Worm (Caenorhabditis elegans) whole organism, L3 larva: ENCODE results near the gene tbg-1.

Source experiments
- ZK546.5 ChIP-seq: sonication (generic microtip); optimal IDR thresholded peaks from 2 replicates; lab custom pipeline; 2017; ENCODE audit warnings: missing biosample characterization, missing genetic modification characterization
- ama-1 ChIP-seq: fragments of 150-350 bp; optimal IDR thresholded peaks from 2 replicates; lab custom pipeline; 2018
- ceh-82 ChIP-seq: fragments of 150-350 bp; optimal IDR thresholded peaks from 2 replicates; lab custom pipeline; 2014; ENCODE audit warnings: missing biosample characterization, missing genetic modification characterization
- egl-27 ChIP-seq: sonication (generic microtip); optimal IDR thresholded peaks from 4 replicates; lab custom pipeline; 2017; ENCODE audit warnings: missing biosample characterization, missing genetic modification reagents, missing genetic modification characterization
- lin-15B ChIP-seq: fragments of 150-350 bp; optimal IDR thresholded peaks from 2 replicates; lab custom pipeline; 2014; ENCODE audit warnings: missing biosample characterization, missing genetic modification characterization
- mml-1 ChIP-seq: fragments of 150-350 bp; sonication (generic microtip); optimal IDR thresholded peaks from 3 replicates; lab custom pipeline; 2014; ENCODE audit warnings: missing biosample characterization, missing genetic modification characterization
- nhr-12 ChIP-seq: fragments of 150-350 bp; optimal IDR thresholded peaks from 2 replicates; lab custom pipeline; 2014; ENCODE audit warnings: missing biosample characterization, missing genetic modification characterization
- pha-4 ChIP-seq: fragments of 150-350 bp; optimal IDR thresholded peaks from 2 replicates; lab custom pipeline; 2014; ENCODE audit warnings: missing biosample characterization, missing genetic modification reagents, missing genetic modification characterization
- pqm-1 ChIP-seq: fragments of 150-350 bp; optimal IDR thresholded peaks from 2 replicates; lab custom pipeline; 2017; ENCODE audit warnings: missing biosample characterization, missing genetic modification characterization, inconsistent platforms
- sea-2 ChIP-seq: fragments of 150-350 bp; sonication (generic microtip); optimal IDR thresholded peaks from 4 replicates; lab custom pipeline; 2014; ENCODE audit warnings: missing biosample characterization, missing genetic modification reagents, missing genetic modification characterization
- snpc-4 ChIP-seq: fragments of 150-350 bp; optimal IDR thresholded peaks from 2 replicates; lab custom pipeline; 2014; ENCODE audit warnings: missing biosample characterization, missing genetic modification characterization
- unc-62 ChIP-seq: fragments of 150-350 bp; sonication (generic microtip); optimal IDR thresholded peaks from 4 replicates; lab custom pipeline; 2014; ENCODE audit warnings: missing biosample characterization, missing genetic modification reagents, missing genetic modification characterization
- zag-1 ChIP-seq: fragments of 150-350 bp; optimal IDR thresholded peaks from 2 replicates; lab custom pipeline; 2014; ENCODE audit warnings: missing biosample characterization, missing genetic modification characterization

- TF ChIP-seq lin-15B (tag; lab: Kevin White, UChicago): peak; percentile 39
- TF ChIP-seq unc-62 (GFP tag; lab: Kevin White, UChicago): no peak
- TF ChIP-seq zag-1: no peak
- no peak for TF ChIP-seq ama-1 (lab: Kevin White, UChicago)
- TF ChIP-seq sea-2 (GFP tag; lab: Kevin White, UChicago): no peak
- TF ChIP-seq pha-4 (tag; lab: Kevin White, UChicago): peak; percentile 62
- no peak for TF ChIP-seq ceh-82 (tag; lab: Kevin White, UChicago)
- TF ChIP-seq ZK546.5: no peak
- peak; percentile 4 for TF ChIP-seq snpc-4 (tag; lab: Kevin White, UChicago)
- TF ChIP-seq nhr-12 (tag; lab: Kevin White, UChicago): no peak
- TF ChIP-seq pqm-1 (tag; lab: Kevin White, UChicago): no peak
- TF ChIP-seq egl-27 (tag; lab: Kevin White, UChicago): no peak
- no peak for TF ChIP-seq mml-1 (tag; lab: Kevin White, UChicago)
Observed at ce11 chrIII:9616426-9616825, 12.5 kb downstream of the tbg-1 start, which contains the start of gene hcp-3.
